Worm (Caenorhabditis elegans) whole organism, L4/young adult: Measurements from ENCODE around the gene C03A3.3.

Experiments used
- W03F9.2 ChIP-seq: fragments of 150-350 bp; optimal IDR thresholded peaks from 2 replicates; lab custom pipeline; 2014; ENCODE audit warnings: missing biosample characterization, missing genetic modification characterization
- dao-5 ChIP-seq: sonication (generic microtip); optimal IDR thresholded peaks from 2 replicates; lab custom pipeline; 2016; ENCODE audit warnings: missing genotype, missing genetic modification characterization, moderate library complexity, missing compliant biosample characterization
- him-1 ChIP-seq: sonication (generic microtip); optimal IDR thresholded peaks from 2 replicates; lab custom pipeline; 2016; ENCODE audit warnings: missing genotype, missing genetic modification reagents, missing genetic modification characterization, missing compliant biosample characterization

Gene C03A3.3

ce11 chrX:11281148-11281547, 12.3 kb upstream of the C03A3.3 start, which contains the start of gene F38B2.6:
F38B2.6 (minus strand) TSS chrX:11281248.
- TF ChIP-seq W03F9.2 (tag; lab: Kevin White, UChicago) = no peak
- TF ChIP-seq dao-5 (tag; lab: Kevin White, UChicago) = no peak
- TF ChIP-seq him-1 (tag; lab: Kevin White, UChicago) = no peak

ce11 chrX:11279276-11279675, 10.4 kb upstream of the C03A3.3 start, which contains the start of gene F38B2.2:
F38B2.2 (minus strand) TSS chrX:11279376.
- TF ChIP-seq him-1 (tag; lab: Kevin White, UChicago) (no peak), dao-5 (tag; lab: Kevin White, UChicago) (no peak), W03F9.2 (tag; lab: Kevin White, UChicago) (no peak)

- TF ChIP-seq W03F9.2 (tag; lab: Kevin White, UChicago) = no peak
- no peak for TF ChIP-seq dao-5 (tag; lab: Kevin White, UChicago)
- TF ChIP-seq him-1 (tag; lab: Kevin White, UChicago) = no peak
Observed at ce11 chrX:11270882-11271281, 2.0 kb upstream of the C03A3.3 start, which contains the start of gene ifa-1. ifa-1 (plus strand) TSS chrX:11271182.

ce11 chrX:11266711-11267110, 2.2 kb downstream of the C03A3.3 start, which contains the start of gene C03A3.9:
C03A3.9 (plus strand) TSS chrX:11267011.
- no peak for TF ChIP-seq him-1 (tag; lab: Kevin White, UChicago)
- TF ChIP-seq W03F9.2 (tag; lab: Kevin White, UChicago) = no peak
- no peak for TF ChIP-seq dao-5 (tag; lab: Kevin White, UChicago)

- TF ChIP-seq him-1 (tag; lab: Kevin White, UChicago) = no peak
- no peak for TF ChIP-seq W03F9.2 (tag; lab: Kevin White, UChicago)
- no peak for TF ChIP-seq dao-5 (tag; lab: Kevin White, UChicago)
Observed at ce11 chrX:11264715-11265114, 4.2 kb downstream of the C03A3.3 start.

- TF ChIP-seq W03F9.2 (tag; lab: Kevin White, UChicago) (peak; percentile 6), dao-5 (tag; lab: Kevin White, UChicago) (no peak), him-1 (tag; lab: Kevin White, UChicago) (peak; percentile 12)
Observed at ce11 chrX:11262319-11263074, 6.4 kb downstream of the C03A3.3 start, which contains the start of gene C03A3.2. C03A3.2 (plus strand) TSS chrX:11262848.

ce11 chrX:11257071-11257470, 11.8 kb downstream of the C03A3.3 start, which contains the start of gene C03A3.1:
C03A3.1 (plus strand) TSS chrX:11257361.
- TF ChIP-seq dao-5 (tag; lab: Kevin White, UChicago) (no peak), him-1 (tag; lab: Kevin White, UChicago) (no peak), W03F9.2 (tag; lab: Kevin White, UChicago) (no peak)

- TF ChIP-seq him-1 (tag; lab: Kevin White, UChicago) = peak; percentile 37
- no peak for TF ChIP-seq dao-5 (tag; lab: Kevin White, UChicago)
- TF ChIP-seq W03F9.2 (tag; lab: Kevin White, UChicago) = peak; percentile 24
Observed at ce11 chrX:11252429-11252828, 16.4 kb downstream of the C03A3.3 start.

ce11 chrX:11251928-11252327, 16.9 kb downstream of the C03A3.3 start:
- TF ChIP-seq W03F9.2 (tag; lab: Kevin White, UChicago) (no peak), dao-5 (tag; lab: Kevin White, UChicago) (no peak), him-1 (tag; lab: Kevin White, UChicago) (no peak)

- TF ChIP-seq dao-5 (tag; lab: Kevin White, UChicago) = no peak
- no peak for TF ChIP-seq him-1 (tag; lab: Kevin White, UChicago)
- TF ChIP-seq W03F9.2 (tag; lab: Kevin White, UChicago) = no peak
Observed at ce11 chrX:11250983-11251382, 17.9 kb downstream of the C03A3.3 start.

- no peak for TF ChIP-seq W03F9.2 (tag; lab: Kevin White, UChicago)
Observed at ce11 chrX:11249392-11249791, 19.5 kb downstream of the C03A3.3 start.

- TF ChIP-seq him-1 (tag; lab: Kevin White, UChicago) (no peak), W03F9.2 (tag; lab: Kevin White, UChicago) (no peak), dao-5 (tag; lab: Kevin White, UChicago) (no peak)
Observed at ce11 chrX:11248083-11248482, 20.8 kb downstream of the C03A3.3 start.

ce11 chrX:11245056-11245455, 23.8 kb downstream of the C03A3.3 start:
- TF ChIP-seq W03F9.2 (tag; lab: Kevin White, UChicago) = no peak
- no peak for TF ChIP-seq him-1 (tag; lab: Kevin White, UChicago)
- no peak for TF ChIP-seq dao-5 (tag; lab: Kevin White, UChicago)

- no peak for TF ChIP-seq him-1 (tag; lab: Kevin White, UChicago)
- TF ChIP-seq W03F9.2 (tag; lab: Kevin White, UChicago) = no peak
- no peak for TF ChIP-seq dao-5 (tag; lab: Kevin White, UChicago)
Observed at ce11 chrX:11243604-11244003, 25.3 kb downstream of the C03A3.3 start.
